Fruit fly (Drosophila melanogaster): ENCODE results near the gene trh.

trh gene

dm6 chr3L:378072-378423 is 14.4 kb downstream of the trh start (continued):
- TF ChIP-seq jing (GFP tag; optimal IDR thresholded peaks at IDR 0.05) = peak; percentile 55
- no peak for TF ChIP-seq CG2712 (tag; optimal IDR thresholded peaks at IDR 0.05)
- TF ChIP-seq CG12155 (GFP tag; optimal IDR thresholded peaks at IDR 0.05) = no peak
- TF ChIP-seq crp (GFP tag; optimal IDR thresholded peaks at IDR 0.05) = no peak
- TF ChIP-seq E2f1 (GFP tag; IDR thresholded peaks at IDR 0.05) = no peak
- no peak for TF ChIP-seq CG3838 (GFP tag; optimal IDR thresholded peaks at IDR 0.05)
- no peak for TF ChIP-seq gem (tag; optimal IDR thresholded peaks at IDR 0.05)
- TF ChIP-seq Pdp1 (GFP tag; optimal IDR thresholded peaks at IDR 0.05) = no peak
- peak; percentile 33; the same call in 1 of the 3 replicates for TF ChIP-seq otp (GFP tag; IDR thresholded peaks at IDR 0.05)
- TF ChIP-seq Hey (tag; optimal IDR thresholded peaks at IDR 0.05) = peak; percentile 25
- TF ChIP-seq CG2116 (GFP tag; optimal IDR thresholded peaks at IDR 0.05) = no peak
- no peak for TF ChIP-seq HLH54F (GFP tag; optimal IDR thresholded peaks at IDR 0.05)
- TF ChIP-seq amos (GFP tag; IDR thresholded peaks at IDR 0.05; ENCODE audit: partially characterized antibody) = peak; percentile 12; the same call in 1 of the 2 replicates
- TF ChIP-seq sr (GFP tag; IDR thresholded peaks at IDR 0.05) = peak; percentile 91
- TF ChIP-seq CG7963 (GFP tag; IDR thresholded peaks at IDR 0.05; ENCODE audit: partially characterized antibody) = no peak
- no peak for TF ChIP-seq psq (GFP tag; optimal IDR thresholded peaks at IDR 0.05)
- TF ChIP-seq CG8478 (optimal IDR thresholded peaks at IDR 0.05) = peak; percentile 100
- peak; percentile 2 for TF ChIP-seq mirr (GFP tag; optimal IDR thresholded peaks at IDR 0.05)
- TF ChIP-seq crol (GFP tag; IDR thresholded peaks at IDR 0.05) = peak; percentile 43; the same call in 1 of the 2 replicates
- no peak for TF ChIP-seq CG17359 (tag; optimal IDR thresholded peaks at IDR 0.05)
- TF ChIP-seq CG17612 (GFP tag; IDR thresholded peaks at IDR 0.05) = no peak
- TF ChIP-seq hth (optimal IDR thresholded peaks at IDR 0.05) = no peak
- TF ChIP-seq CG5245 (GFP tag; optimal IDR thresholded peaks at IDR 0.05) = no peak
- TF ChIP-seq org-1 (GFP tag; optimal IDR thresholded peaks at IDR 0.05) = no peak
- no peak for TF ChIP-seq repo (GFP tag; optimal IDR thresholded peaks at IDR 0.05)
- no peak for TF ChIP-seq sens-2 (GFP tag; IDR thresholded peaks at IDR 0.05)
- TF ChIP-seq dpn (GFP tag; optimal IDR thresholded peaks at IDR 0.05) = no peak
- TF ChIP-seq gsb-n (tag; optimal IDR thresholded peaks at IDR 0.05) = no peak
- no peak for TF ChIP-seq CG11456 (GFP tag; IDR thresholded peaks at IDR 0.05)
- peak; percentile 14 for TF ChIP-seq CoRest (tag; optimal IDR thresholded peaks at IDR 0.05)
- no peak for TF ChIP-seq CG14441 (GFP tag; IDR thresholded peaks at IDR 0.05)
- no peak for TF ChIP-seq CG2199 (GFP tag; IDR thresholded peaks at IDR 0.05)
- peak; percentile 49; the same call in 1 of the 3 replicates for TF ChIP-seq Opbp (GFP tag; IDR thresholded peaks at IDR 0.05; ENCODE audit: partially characterized antibody)
- TF ChIP-seq CTCF (GFP tag; optimal IDR thresholded peaks at IDR 0.05) = no peak
- TF ChIP-seq Jarid2 (GFP tag; optimal IDR thresholded peaks at IDR 0.05) = peak; percentile 79
- no peak for TF ChIP-seq CG4328 (GFP tag; optimal IDR thresholded peaks at IDR 0.05)
- TF ChIP-seq CG10654 (GFP tag; optimal IDR thresholded peaks at IDR 0.05) = no peak
- no peak for TF ChIP-seq tx (GFP tag; optimal IDR thresholded peaks at IDR 0.05)
- TF ChIP-seq peb (GFP tag; IDR thresholded peaks at IDR 0.05) = no peak
- no peak for TF ChIP-seq CG8359 (GFP tag; optimal IDR thresholded peaks at IDR 0.05; ENCODE audit: borderline replicate concordance)
- TF ChIP-seq Oli (tag; optimal IDR thresholded peaks at IDR 0.05) = no peak
- TF ChIP-seq Dfd (GFP tag; optimal IDR thresholded peaks at IDR 0.05) = no peak
- TF ChIP-seq pita (GFP tag; optimal IDR thresholded peaks at IDR 0.05) = no peak
- no peak for TF ChIP-seq CG17385 (GFP tag; optimal IDR thresholded peaks at IDR 0.05)
- TF ChIP-seq CG7271 (tag; optimal IDR thresholded peaks at IDR 0.05) = no peak
- no peak for TF ChIP-seq CG4282 (GFP tag; optimal IDR thresholded peaks at IDR 0.05)
- TF ChIP-seq Bteb2 (GFP tag; optimal IDR thresholded peaks at IDR 0.05) = no peak
- no peak for TF ChIP-seq CG2875 (GFP tag; optimal IDR thresholded peaks at IDR 0.05)
- TF ChIP-seq wek (GFP tag; optimal IDR thresholded peaks at IDR 0.05) = no peak
- no peak for TF ChIP-seq shn (GFP tag; optimal IDR thresholded peaks at IDR 0.05)
- no peak for TF ChIP-seq CG1792 (GFP tag; optimal IDR thresholded peaks at IDR 0.05)
- no peak for TF ChIP-seq br (optimal IDR thresholded peaks at IDR 0.05)
- no peak for TF ChIP-seq YL-1 (GFP tag; optimal IDR thresholded peaks at IDR 0.05)
